Worm (Caenorhabditis elegans) whole organism, L4/young adult: Measurements from ENCODE around the gene C16C8.18.

ENCODE experiments used
- W03F9.2 ChIP-seq: fragments of 150-350 bp; optimal IDR thresholded peaks from 2 replicates; lab custom pipeline; 2014; ENCODE audit warnings: missing biosample characterization, missing genetic modification characterization
- dao-5 ChIP-seq: sonication (generic microtip); optimal IDR thresholded peaks from 2 replicates; lab custom pipeline; 2016; ENCODE audit warnings: missing genotype, missing genetic modification characterization, moderate library complexity, missing compliant biosample characterization

DNA sequence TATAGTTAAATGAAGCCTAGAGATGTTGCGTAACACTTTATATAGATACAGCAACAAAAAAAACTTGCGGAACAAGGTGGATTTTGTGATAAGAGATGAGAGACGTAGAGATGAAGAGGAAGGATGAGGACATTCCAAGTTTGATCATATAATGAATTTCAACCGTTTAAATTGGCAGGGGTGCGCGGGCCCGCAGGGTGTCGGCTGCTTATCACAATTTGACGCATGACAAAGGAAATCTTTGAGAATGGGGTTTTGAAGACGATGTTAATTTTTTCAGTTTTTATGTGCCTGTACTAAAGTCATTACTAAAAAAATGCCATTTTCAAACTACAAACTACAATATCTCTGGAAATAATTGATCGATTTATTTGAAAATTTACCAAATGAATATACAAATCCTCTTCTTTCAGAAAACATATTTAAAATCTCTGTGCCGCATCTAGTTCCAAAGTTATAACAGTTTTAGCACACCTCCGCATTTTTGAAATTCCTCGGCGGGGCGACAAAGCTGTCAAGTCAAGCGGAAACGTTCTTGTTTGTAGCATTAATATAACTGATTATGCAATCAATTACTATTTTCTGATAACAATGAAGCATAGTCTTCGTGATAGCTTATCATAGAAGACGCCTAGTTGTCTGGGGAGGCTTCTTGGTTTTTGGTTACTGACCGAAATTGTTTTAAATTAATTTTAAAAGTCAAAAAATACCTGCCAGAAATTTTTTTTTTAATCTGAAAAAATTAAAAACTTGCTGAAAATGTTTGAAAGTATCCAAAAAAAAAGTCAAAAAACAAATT lies 10.5 kb downstream of the C16C8.18 start:
- TF ChIP-seq dao-5 (tag; lab: Kevin White, UChicago): no peak
- TF ChIP-seq W03F9.2 (tag; lab: Kevin White, UChicago): no peak
